Fruit fly (Drosophila melanogaster) whole organism, pupa: Measurements from ENCODE around the gene CG43880.
A peak's percentile ranks its signal among the peaks of the same experiment; 100 is the strongest.

Experiments used
- CG10348 ChIP-seq: fragments of 200-800 bp; sonication (Bioruptor generic); IDR thresholded peaks from 2 replicates; pipeline ENCODE4 v1.3.6; 2022; ENCODE audit warnings: missing biosample characterization, missing genetic modification characterization
- CG12605 ChIP-seq: fragments of 200-800 bp; sonication (Bioruptor generic); IDR thresholded peaks from 2 replicates; pipeline ENCODE4 v1.3.6; 2022; ENCODE audit warnings: missing biosample characterization, missing genetic modification characterization
- CG13204 ChIP-seq: fragments of 200-800 bp; sonication (Bioruptor generic); optimal IDR thresholded peaks from 2 replicates; lab custom pipeline; 2018; ENCODE audit warnings: missing biosample characterization, mild to moderate bottlenecking, missing genetic modification characterization, moderate library complexity
- CG14655 ChIP-seq: fragments of 200-800 bp; sonication (Bioruptor generic); optimal IDR thresholded peaks from 3 replicates; lab custom pipeline; 2017; ENCODE audit warnings: mild to moderate bottlenecking, missing biosample characterization, missing genetic modification reagents, missing genetic modification characterization
- CG15710 ChIP-seq: fragments of 200-800 bp; sonication (Bioruptor generic); optimal IDR thresholded peaks from 2 replicates; lab custom pipeline; 2018; ENCODE audit warnings: missing biosample characterization, mild to moderate bottlenecking, missing genetic modification characterization, moderate library complexity
- CG17806 ChIP-seq: fragments of 200-800 bp; sonication (Bioruptor generic); optimal IDR thresholded peaks from 2 replicates; lab custom pipeline; 2018; ENCODE audit warnings: missing biosample characterization, mild to moderate bottlenecking, missing genetic modification characterization, moderate library complexity
- CG34367 ChIP-seq: fragments of 200-800 bp; sonication (Bioruptor generic); optimal IDR thresholded peaks from 2 replicates; lab custom pipeline; 2018; ENCODE audit warnings: missing biosample characterization, mild to moderate bottlenecking, missing genetic modification characterization
- CG4496 ChIP-seq: fragments of 200-800 bp; sonication (Bioruptor generic); IDR thresholded peaks from 3 replicates; pipeline ENCODE4 v1.3.6; 2022; ENCODE audit warnings: missing biosample characterization, missing genetic modification characterization
- CG8159 ChIP-seq: fragments of 200-800 bp; sonication (Bioruptor generic); optimal IDR thresholded peaks from 3 replicates; lab custom pipeline; 2018; ENCODE audit warnings: missing biosample characterization, mild to moderate bottlenecking, missing genetic modification characterization, moderate library complexity
- CG9948 ChIP-seq: fragments of 200-800 bp; sonication (Bioruptor generic); optimal IDR thresholded peaks from 2 replicates; lab custom pipeline; 2018; ENCODE audit warnings: missing biosample characterization, mild to moderate bottlenecking, missing genetic modification characterization, moderate library complexity
- D1 ChIP-seq: fragments of 200-800 bp; sonication (Bioruptor generic); optimal IDR thresholded peaks from 2 replicates; lab custom pipeline; 2018; ENCODE audit warnings: missing biosample characterization, mild to moderate bottlenecking, missing genetic modification characterization, moderate library complexity
- EcR ChIP-seq: fragments of 200-800 bp; sonication (Bioruptor generic); optimal IDR thresholded peaks from 3 replicates; lab custom pipeline; 2019; ENCODE audit warnings: missing biosample characterization, missing genetic modification characterization, mild to moderate bottlenecking, moderate library complexity, missing genetic modification reagents
- Ets98B ChIP-seq: fragments of 200-800 bp; sonication (Bioruptor generic); IDR thresholded peaks from 2 replicates; pipeline ENCODE4 v1.3.6; 2022; ENCODE audit warnings: missing biosample characterization, missing genetic modification characterization
- Pif1A ChIP-seq: fragments of 200-800 bp; sonication (Bioruptor generic); optimal IDR thresholded peaks from 3 replicates; lab custom pipeline; 2016; ENCODE audit warnings: missing biosample characterization, missing genetic modification characterization
- Pif1B ChIP-seq: fragments of 200-800 bp; sonication (Bioruptor generic); optimal IDR thresholded peaks from 3 replicates; lab custom pipeline; 2016; ENCODE audit warnings: missing biosample characterization, missing genetic modification characterization
- fd96Ca ChIP-seq: fragments of 200-800 bp; sonication (Bioruptor generic); IDR thresholded peaks from 3 replicates; pipeline ENCODE4 v1.3.6; 2022; ENCODE audit warnings: missing biosample characterization, missing genetic modification characterization
- gl ChIP-seq: fragments of 200-800 bp; sonication (Bioruptor generic); optimal IDR thresholded peaks from 2 replicates; lab custom pipeline; 2018; ENCODE audit warnings: missing biosample characterization, mild to moderate bottlenecking, missing genetic modification characterization
- rn ChIP-seq: fragments of 200-800 bp; sonication (Bioruptor generic); IDR thresholded peaks from 2 replicates; pipeline ENCODE4 v1.3.6; 2022; ENCODE audit warnings: missing biosample characterization, missing genetic modification characterization

The CG43880 gene

dm6 chr3L:7943046-7943445 is 3.1 kb downstream of the CG43880 start:
- TF ChIP-seq CG8159 (tag; lab: Kevin White, UChicago), result no peak
- TF ChIP-seq CG4496 (GFP tag; lab: Robert Waterston, UW), result no peak
- TF ChIP-seq Pif1B (GFP tag; lab: Kevin White, UChicago), result no peak
- TF ChIP-seq CG17806 (tag; lab: Kevin White, UChicago), result no peak
- no peak for TF ChIP-seq Pif1A
- no peak for TF ChIP-seq CG12605 (GFP tag; lab: Robert Waterston, UW)

- no peak for TF ChIP-seq D1
- no peak for TF ChIP-seq CG12605 (GFP tag; lab: Robert Waterston, UW)
- TF ChIP-seq, all 21 proteins: peak for 0
These were observed 3.6 kb downstream of the CG43880 start for dm6 chr3L:7942403-7942952.

dm6 chr3L:7941514-7941913 is 4.6 kb downstream of the CG43880 start:
- TF ChIP-seq CG15710 (tag; lab: Kevin White, UChicago), result no peak
- TF ChIP-seq Pif1A, result no peak
- no peak for TF ChIP-seq fd96Ca (GFP tag; lab: Robert Waterston, UW)
- no peak for TF ChIP-seq CG34367
- no peak for TF ChIP-seq CG4496 (GFP tag; lab: Robert Waterston, UW)

dm6 chr3L:7940558-7941238 is 5.4 kb downstream of the CG43880 start:
- TF ChIP-seq CG34367 (no peak), CG10348 (no peak), CG14655 (GFP tag; lab: Kevin White, UChicago) (no peak), fd96Ca (GFP tag; lab: Robert Waterston, UW) (no peak), CG13204 (no peak), CG15710 (tag; lab: Kevin White, UChicago) (no peak), gl (no peak), CG9948 (tag; lab: Kevin White, UChicago) (no peak), EcR (GFP tag; lab: Kevin White, UChicago) (no peak), CG17806 (tag; lab: Kevin White, UChicago) (no peak), rn (GFP tag; lab: Robert Waterston, UW) (no peak)
- TF ChIP-seq, all 21 proteins: peak for 0

- no peak for TF ChIP-seq CG8159 (tag; lab: Kevin White, UChicago)
- TF ChIP-seq Pif1A, result no peak
- TF ChIP-seq CG4496 (GFP tag; lab: Robert Waterston, UW), result no peak
- TF ChIP-seq CG14655 (GFP tag; lab: Kevin White, UChicago), result no peak
- TF ChIP-seq CG12605 (GFP tag; lab: Robert Waterston, UW), result no peak
- TF ChIP-seq Ets98B (GFP tag; lab: Robert Waterston, UW), result no peak
- no peak for TF ChIP-seq CG9948 (tag; lab: Kevin White, UChicago)
- TF ChIP-seq EcR (GFP tag; lab: Kevin White, UChicago), result no peak
- TF ChIP-seq, all 21 proteins: peak for 0
These were observed 7.5 kb downstream of the CG43880 start for dm6 chr3L:7938638-7939037.

dm6 chr3L:7935933-7936494 is 10.1 kb downstream of the CG43880 start, which contains the start of the genes syd and Srp9:
syd (minus strand) TSS chr3L:7936120.
Srp9 (plus strand) TSS chr3L:7936373.
- no peak for TF ChIP-seq CG9948 (tag; lab: Kevin White, UChicago)
- no peak for TF ChIP-seq CG15710 (tag; lab: Kevin White, UChicago)
- TF ChIP-seq CG12605 (GFP tag; lab: Robert Waterston, UW), result no peak
- no peak for TF ChIP-seq CG10348

dm6 chr3L:7935409-7935932 is 10.7 kb downstream of the CG43880 start:
- TF ChIP-seq CG9948 (tag; lab: Kevin White, UChicago) (no peak), EcR (GFP tag; lab: Kevin White, UChicago) (peak; percentile 30), CG8159 (tag; lab: Kevin White, UChicago) (no peak)

dm6 chr3L:7934857-7935256 is 11.3 kb downstream of the CG43880 start:
- peak; percentile 45 for TF ChIP-seq EcR (GFP tag; lab: Kevin White, UChicago)
- TF ChIP-seq CG12605 (GFP tag; lab: Robert Waterston, UW), result no peak
- TF ChIP-seq, all 21 proteins: peak for 1
